Worm (Caenorhabditis elegans) whole organism, mixed stage, embryonic: Measurements from ENCODE around the gene srlf-3.

Experiments
- cnd-1 ChIP-seq: fragments of 200-800 bp; sonication (Bioruptor generic); optimal IDR thresholded peaks from 2 replicates; lab custom pipeline; 2018; ENCODE audit warnings: mild to moderate bottlenecking, missing genetic modification characterization, missing compliant biosample characterization
- flh-1 ChIP-seq: fragments of 200-800 bp; sonication (Bioruptor generic); optimal IDR thresholded peaks from 2 replicates; lab custom pipeline; 2018; ENCODE audit warnings: mild to moderate bottlenecking, missing genetic modification characterization, moderate library complexity, missing compliant biosample characterization
- nhr-12 ChIP-seq: fragments of 150-350 bp; optimal IDR thresholded peaks from 2 replicates; lab custom pipeline; 2014; ENCODE audit warnings: missing biosample characterization, missing genetic modification characterization

DNA sequence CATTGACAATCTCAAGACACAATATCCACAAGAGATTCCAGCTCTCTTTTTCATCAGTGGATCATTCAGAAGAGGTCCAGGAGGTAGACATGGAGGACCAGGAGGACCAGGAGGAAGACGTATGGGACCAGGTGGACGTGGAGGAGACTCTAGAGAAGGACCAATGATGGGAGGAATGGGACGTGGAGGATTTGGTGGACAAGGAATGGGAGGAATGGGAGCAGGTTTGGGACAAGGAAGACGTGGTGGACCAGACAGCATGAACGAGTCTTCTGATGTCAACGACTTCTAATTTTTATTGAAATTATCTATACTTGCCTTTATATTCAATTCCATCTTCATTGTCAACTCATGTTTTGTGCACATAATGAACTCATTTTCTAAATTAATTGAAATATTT is 760 bp downstream of the srlf-3 start:
- no peak for TF ChIP-seq cnd-1 (tag; lab: Kevin White, UChicago)
- no peak for TF ChIP-seq flh-1
- no peak for TF ChIP-seq nhr-12
